Fruit fly (Drosophila melanogaster) whole organism, prepupa: ENCODE results near the gene Mzt1.

ENCODE experiments used
- CG11902 ChIP-seq: fragments of 200-800 bp; sonication (Bioruptor generic); optimal IDR thresholded peaks from 3 replicates; lab custom pipeline; 2016; ENCODE audit warnings: missing biosample characterization, missing genetic modification characterization
- CG31627 ChIP-seq: fragments of 200-800 bp; sonication (Bioruptor generic); optimal IDR thresholded peaks from 3 replicates; lab custom pipeline; 2016; ENCODE audit warnings: missing biosample characterization, missing genetic modification characterization
- CG34406 ChIP-seq: fragments of 200-800 bp; sonication (Bioruptor generic); optimal IDR thresholded peaks from 3 replicates; lab custom pipeline; 2016; ENCODE audit warnings: missing biosample characterization, missing genetic modification characterization
- CG3919 ChIP-seq: fragments of 200-800 bp; sonication (Bioruptor generic); optimal IDR thresholded peaks from 3 replicates; lab custom pipeline; 2016; ENCODE audit warnings: missing biosample characterization, missing genetic modification characterization
- CG4318 ChIP-seq: fragments of 200-800 bp; sonication (Bioruptor generic); optimal IDR thresholded peaks from 3 replicates; lab custom pipeline; 2017; ENCODE audit warnings: missing biosample characterization, mild to moderate bottlenecking, missing genetic modification characterization
- CG6276 ChIP-seq: fragments of 200-800 bp; sonication (Bioruptor generic); optimal IDR thresholded peaks from 2 replicates; lab custom pipeline; 2017; ENCODE audit warnings: missing biosample characterization, mild to moderate bottlenecking, missing genetic modification characterization
- CG6792 ChIP-seq: fragments of 200-800 bp; sonication (Bioruptor generic); optimal IDR thresholded peaks from 3 replicates; lab custom pipeline; 2016; ENCODE audit warnings: missing biosample characterization, missing genetic modification characterization
- CG6808 ChIP-seq: fragments of 200-800 bp; sonication (Bioruptor generic); optimal IDR thresholded peaks from 3 replicates; lab custom pipeline; 2017; ENCODE audit warnings: missing biosample characterization, missing genetic modification characterization, mild to moderate bottlenecking, moderate library complexity, missing genetic modification reagents
- CG7368 ChIP-seq: fragments of 200-800 bp; sonication (Bioruptor generic); optimal IDR thresholded peaks from 3 replicates; lab custom pipeline; 2016; ENCODE audit warnings: missing biosample characterization, missing genetic modification characterization
- CG8319 ChIP-seq: fragments of 200-800 bp; sonication (Bioruptor generic); optimal IDR thresholded peaks from 3 replicates; lab custom pipeline; 2016; ENCODE audit warnings: missing biosample characterization, missing genetic modification characterization
- CG8632 ChIP-seq: fragments of 200-800 bp; sonication (Bioruptor generic); optimal IDR thresholded peaks from 3 replicates; lab custom pipeline; 2016; ENCODE audit warnings: missing biosample characterization, missing genetic modification characterization
- Eip75B ChIP-seq: fragments of 200-800 bp; sonication (Bioruptor generic); optimal IDR thresholded peaks from 3 replicates; lab custom pipeline; 2016; ENCODE audit warnings: missing biosample characterization, missing genetic modification characterization
- Eip78C ChIP-seq: fragments of 200-800 bp; sonication (Bioruptor generic); peaks from one replicate; lab custom pipeline; 2016; ENCODE audit warnings: missing biosample characterization, missing genetic modification characterization
- Ets21C ChIP-seq: fragments of 200-800 bp; sonication (Bioruptor generic); optimal IDR thresholded peaks from 3 replicates; lab custom pipeline; 2016; ENCODE audit warnings: missing biosample characterization, missing genetic modification characterization
- Gug ChIP-seq: fragments of 200-800 bp; sonication (Bioruptor generic); IDR thresholded peaks from 2 replicates; pipeline ENCODE4 v1.3.6; 2022; ENCODE audit warnings: missing biosample characterization, missing genetic modification characterization
- Hr38 ChIP-seq: sonication (Bioruptor generic); optimal IDR thresholded peaks from 2 replicates; lab custom pipeline; 2016; ENCODE audit warnings: missing biosample characterization, missing genetic modification characterization
- Hr39 ChIP-seq: fragments of 200-800 bp; sonication (Bioruptor generic); optimal IDR thresholded peaks from 2 replicates; lab custom pipeline; 2016; ENCODE audit warnings: missing biosample characterization, missing genetic modification characterization
- Lpt ChIP-seq: fragments of 200-800 bp; sonication (Bioruptor generic); optimal IDR thresholded peaks from 3 replicates; lab custom pipeline; 2016; ENCODE audit warnings: missing biosample characterization, missing genetic modification characterization
- OdsH ChIP-seq: fragments of 200-800 bp; sonication (Bioruptor generic); optimal IDR thresholded peaks from 3 replicates; lab custom pipeline; 2016; ENCODE audit warnings: missing biosample characterization, missing genetic modification characterization
- Smox ChIP-seq: fragments of 200-800 bp; sonication (Bioruptor generic); optimal IDR thresholded peaks from 3 replicates; lab custom pipeline; 2016; ENCODE audit warnings: missing biosample characterization, missing genetic modification characterization
- Sox14 ChIP-seq: fragments of 200-800 bp; sonication (Bioruptor generic); optimal IDR thresholded peaks from 3 replicates; lab custom pipeline; 2016; ENCODE audit warnings: missing biosample characterization, missing genetic modification characterization
- achi ChIP-seq: fragments of 200-800 bp; sonication (Bioruptor generic); optimal IDR thresholded peaks from 3 replicates; lab custom pipeline; 2016; ENCODE audit warnings: missing biosample characterization, missing genetic modification characterization
- acj6 ChIP-seq: fragments of 200-800 bp; sonication (Bioruptor generic); optimal IDR thresholded peaks from 3 replicates; lab custom pipeline; 2016; ENCODE audit warnings: missing biosample characterization, missing genetic modification characterization
- cyc ChIP-seq: fragments of 200-800 bp; sonication (Bioruptor generic); optimal IDR thresholded peaks from 3 replicates; lab custom pipeline; 2016; ENCODE audit warnings: missing biosample characterization, missing genetic modification characterization
- dsx ChIP-seq: fragments of 200-800 bp; optimal IDR thresholded peaks from 3 replicates; lab custom pipeline; 2019; ENCODE audit warnings: missing biosample characterization, mild to moderate bottlenecking, missing genetic modification characterization, moderate library complexity; ENCODE audit not compliant: poor library complexity, severe bottlenecking
- eg ChIP-seq: fragments of 200-800 bp; sonication (Bioruptor generic); IDR thresholded peaks from 3 replicates; pipeline ENCODE4 v1.3.6; 2022; ENCODE audit warnings: missing biosample characterization, missing genetic modification characterization
- lz ChIP-seq: fragments of 200-800 bp; sonication (Bioruptor generic); optimal IDR thresholded peaks from 3 replicates; lab custom pipeline; 2016; ENCODE audit warnings: missing biosample characterization, missing genetic modification characterization
- net ChIP-seq: fragments of 200-800 bp; sonication (Bioruptor generic); optimal IDR thresholded peaks from 3 replicates; lab custom pipeline; 2016; ENCODE audit warnings: missing biosample characterization, missing genetic modification characterization
- pdm3 ChIP-seq: fragments of 200-800 bp; sonication (Bioruptor generic); optimal IDR thresholded peaks from 3 replicates; lab custom pipeline; 2016; ENCODE audit warnings: missing biosample characterization, missing genetic modification characterization
- salr ChIP-seq, 2 experiments: fragments of 200-800 bp; sonication (Bioruptor generic); optimal IDR thresholded peaks; 3 replicates each; lab custom pipeline; 2016 to 2018; ENCODE audit warnings: missing biosample characterization in 2 of 2, missing genetic modification characterization in 2 of 2, mild to moderate bottlenecking in 1 of 2
- spab ChIP-seq: fragments of 200-800 bp; sonication (Bioruptor generic); optimal IDR thresholded peaks from 2 replicates; lab custom pipeline; 2017; ENCODE audit warnings: missing biosample characterization, mild to moderate bottlenecking, missing genetic modification characterization, missing genetic modification reagents
- svp ChIP-seq: fragments of 200-800 bp; sonication (Bioruptor generic); peaks from one replicate; lab custom pipeline; 2016; ENCODE audit warnings: missing biosample characterization, missing genetic modification characterization
- vri ChIP-seq: fragments of 200-800 bp; sonication (Bioruptor generic); optimal IDR thresholded peaks from 3 replicates; lab custom pipeline; 2016; ENCODE audit warnings: missing biosample characterization, mild to moderate bottlenecking, missing genetic modification characterization

The Mzt1 gene

DNA sequence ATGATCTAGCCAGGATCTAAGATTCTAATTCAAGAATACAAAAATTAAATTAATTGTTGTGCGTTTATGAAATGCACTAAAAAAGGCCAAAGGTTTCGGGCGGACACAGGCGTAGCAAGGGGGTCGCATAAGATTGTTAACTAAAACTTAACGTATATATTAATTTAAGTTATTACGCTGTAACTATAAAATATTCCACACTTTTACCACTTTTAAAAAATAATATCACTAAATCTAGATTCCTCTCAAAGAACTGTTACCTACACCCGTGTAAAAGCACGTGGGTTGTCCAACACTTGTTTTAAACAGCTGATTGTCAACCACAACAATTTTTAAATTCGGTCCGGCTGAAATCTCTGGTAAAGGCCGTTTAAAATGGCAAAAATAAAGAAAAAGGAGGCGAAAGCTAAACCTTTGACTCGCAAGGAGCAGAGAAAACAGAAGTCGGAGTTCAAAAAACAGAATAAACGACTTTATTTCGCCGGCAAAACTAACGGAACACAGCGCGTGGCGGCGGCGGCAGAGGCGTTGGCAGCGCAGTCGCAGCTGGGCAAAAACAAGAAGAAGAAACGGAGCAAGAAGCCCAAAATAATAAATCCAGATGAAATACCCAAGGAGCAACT is 15.5 kb upstream of the Mzt1 start, which contains the start of the genes mRpL23 and CG9004 (continued):
- peak; percentile 96 for TF ChIP-seq CG6808 (GFP tag; lab: Kevin White, UChicago)
- peak; percentile 100 for TF ChIP-seq Gug
- TF ChIP-seq CG8319 (GFP tag; lab: Kevin White, UChicago), result peak; percentile 99
- peak; percentile 100 for TF ChIP-seq svp
- TF ChIP-seq cyc (GFP tag; lab: Kevin White, UChicago), result peak; percentile 99
- TF ChIP-seq CG34406 (GFP tag; lab: Kevin White, UChicago), result peak; percentile 99
- peak; percentile 99 for TF ChIP-seq CG6792
- peak; percentile 99 for TF ChIP-seq CG31627 (GFP tag; lab: Kevin White, UChicago)
- peak; percentile 97 for TF ChIP-seq CG6276 (GFP tag; lab: Kevin White, UChicago)
- peak; percentile 100 for TF ChIP-seq OdsH (GFP tag; lab: Kevin White, UChicago)
- peak; percentile 99 for TF ChIP-seq CG4318 (GFP tag; lab: Kevin White, UChicago)
- peak; percentile 99 for TF ChIP-seq Eip75B (GFP tag; lab: Kevin White, UChicago)
- TF ChIP-seq Hr38, result peak; percentile 93

dm6 chr3L:2377114-2377783 is 11.8 kb upstream of the Mzt1 start, which contains the start of the genes CG15877 and Svil:
Gene CG15877 (minus strand): TSS chr3L:2377556.
Gene Svil (plus strand): TSS chr3L:2377655.
- TF ChIP-seq Sox14, result peak; percentile 15
- TF ChIP-seq net (GFP tag; lab: Kevin White, UChicago), result no peak
- TF ChIP-seq pdm3, result no peak
- peak; percentile 56 for TF ChIP-seq Eip78C (GFP tag; lab: Kevin White, UChicago)
- TF ChIP-seq vri (GFP tag; lab: Kevin White, UChicago), result no peak
- TF ChIP-seq salr (GFP tag; optimal IDR thresholded peaks at IDR 0.05; lab: Kevin White, UChicago), result no peak
- TF ChIP-seq spab, result no peak
- TF ChIP-seq eg, result 0 out of 3 replicates have a peak, but pooled peaks have one; percentile 7

dm6 chr3L:2378549-2378948 is 10.5 kb upstream of the Mzt1 start:
- TF ChIP-seq spab, result no peak
- TF ChIP-seq CG7368 (GFP tag; lab: Kevin White, UChicago), result no peak
- no peak for TF ChIP-seq CG3919 (GFP tag; lab: Kevin White, UChicago)
- no peak for TF ChIP-seq Gug
- TF ChIP-seq CG6792, result no peak
- no peak for TF ChIP-seq salr (GFP tag; optimal IDR thresholded peaks at IDR 0.05; lab: Kevin White, UChicago)
- TF ChIP-seq Ets21C (GFP tag; lab: Kevin White, UChicago), result no peak
- TF ChIP-seq Lpt (GFP tag; lab: Kevin White, UChicago), result no peak
- TF ChIP-seq achi, result no peak
- TF ChIP-seq acj6 (GFP tag; lab: Kevin White, UChicago), result no peak
- TF ChIP-seq dsx (GFP tag; lab: Kevin White, UChicago), result no peak
- TF ChIP-seq Hr38, result no peak
- TF ChIP-seq CG8632, result no peak
- no peak for TF ChIP-seq CG31627 (GFP tag; lab: Kevin White, UChicago)
- TF ChIP-seq lz, result no peak
- TF ChIP-seq Hr39 (GFP tag; lab: Kevin White, UChicago), result no peak

- TF ChIP-seq CG11902 (GFP tag; lab: Kevin White, UChicago) (no peak), Smox (GFP tag; lab: Kevin White, UChicago) (no peak)
Measured at dm6 chr3L:2379472-2379871, 9.6 kb upstream of the Mzt1 start.
